Worm (Caenorhabditis elegans): Measurements from ENCODE around the gene idpp-6.

Gene idpp-6

DNA sequence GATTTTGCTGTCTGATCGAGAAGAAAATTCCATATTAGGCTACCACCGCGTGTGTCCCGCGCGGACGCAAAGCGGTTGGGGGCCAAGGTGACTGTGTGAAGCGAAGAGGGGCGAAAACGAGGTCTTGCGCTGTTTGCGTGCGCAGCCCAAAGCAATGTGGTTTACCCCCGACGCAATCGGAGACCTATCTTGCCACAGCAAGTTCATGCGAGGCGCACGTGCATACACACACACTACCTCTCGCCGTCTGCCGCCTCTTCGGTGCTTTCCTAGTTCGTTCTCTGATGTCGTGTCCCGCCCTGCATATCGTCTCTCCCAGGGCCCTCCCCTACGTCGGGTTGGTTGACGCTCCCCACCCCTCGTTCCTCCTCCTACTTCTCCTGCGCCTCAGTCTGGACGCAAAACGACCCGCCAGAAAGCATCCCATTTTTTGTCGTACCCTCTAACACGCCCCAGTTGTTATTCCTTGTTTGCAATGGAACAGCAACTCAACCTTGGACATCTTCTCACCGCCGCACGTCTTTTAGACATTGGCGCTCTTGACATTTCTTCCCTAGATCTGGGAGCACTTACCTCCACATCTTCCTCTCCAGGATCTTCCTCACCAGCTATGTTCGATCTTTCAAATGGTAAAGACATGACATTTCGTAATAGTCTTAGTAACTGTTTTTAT is 40.8 kb upstream of the idpp-6 start, which contains the start of gene mdl-1 (continued):
- TF ChIP-seq hlh-17 (GFP tag; optimal IDR thresholded peaks at IDR 0.05; ENCODE audit: borderline replicate concordance) (no peak), egl-27 (tag; optimal IDR thresholded peaks at IDR 0.05) (peak; percentile 89 to 91), skn-1 (tag; optimal IDR thresholded peaks at IDR 0.05) (peak; percentile 92), Y116A8C.19 (tag; optimal IDR thresholded peaks at IDR 0.05; ENCODE audit: borderline replicate concordance) (no peak), C34B4.2 (tag; optimal IDR thresholded peaks at IDR 0.05) (no peak), ceh-82 (tag; optimal IDR thresholded peaks at IDR 0.05) (peak; percentile 75 to 93 (median 78)), ztf-4 (tag; optimal IDR thresholded peaks at IDR 0.05) (peak; percentile 90), pag-3 (tag; optimal IDR thresholded peaks at IDR 0.05; ENCODE audit: borderline replicate concordance, insufficient read depth) (no peak), C04F5.9 (tag; optimal IDR thresholded peaks at IDR 0.05) (no peak), irx-1 (tag; optimal IDR thresholded peaks at IDR 0.05) (peak; percentile 68), ets-5 (GFP tag; IDR thresholded peaks at IDR 0.05) (no peak), mep-1 (tag; optimal IDR thresholded peaks at IDR 0.05) (peak; percentile 71), tlp-1 (tag; optimal IDR thresholded peaks at IDR 0.05) (no peak), sptf-1 (tag; optimal IDR thresholded peaks at IDR 0.05) (no peak), ces-1 (GFP tag; optimal IDR thresholded peaks at IDR 0.05) (no peak), dpl-1 (GFP tag; optimal IDR thresholded peaks at IDR 0.05) (peak; percentile 12 to 35 (median 32)), lin-14 (GFP tag; optimal IDR thresholded peaks at IDR 0.05) (peak; percentile 99), lin-35 (GFP tag; optimal IDR thresholded peaks at IDR 0.05) (peak; percentile 72 to 75), nhr-237 (tag; optimal IDR thresholded peaks at IDR 0.05) (no peak), nhr-71 (tag; optimal IDR thresholded peaks at IDR 0.05) (peak; percentile 95), snu-23 (GFP tag; optimal IDR thresholded peaks at IDR 0.05) (peak; percentile 77), fkh-10 (GFP tag; optimal IDR thresholded peaks at IDR 0.05) (peak; percentile 84), mab-9 (GFP tag; IDR thresholded peaks at IDR 0.05) (peak; percentile 81; the same call in 1 of the 2 replicates), efl-1 (optimal IDR thresholded peaks at IDR 0.05) (peak; percentile 56 to 63), efl-1 (GFP tag; optimal IDR thresholded peaks at IDR 0.05 in 1 of 2) (peak; percentile 32 to 94), nhr-77 (tag; optimal IDR thresholded peaks at IDR 0.05) (peak; percentile 87), sup-37 (GFP tag; optimal IDR thresholded peaks at IDR 0.05) (peak; percentile 17), aly-2 (tag; optimal IDR thresholded peaks at IDR 0.05) (no peak), elt-2 (tag; optimal IDR thresholded peaks at IDR 0.05) (peak; percentile 24), pax-3 (tag; optimal IDR thresholded peaks at IDR 0.05) (peak; percentile 68), hlh-4 (tag; optimal IDR thresholded peaks at IDR 0.05) (no peak), lin-39 (tag; optimal IDR thresholded peaks at IDR 0.05) (peak; percentile 56), fkh-4 (tag; optimal IDR thresholded peaks at IDR 0.05; ENCODE audit: borderline replicate concordance) (no peak), blmp-1 (tag; optimal IDR thresholded peaks at IDR 0.05) (peak; percentile 42), ceh-88 (GFP tag; IDR thresholded peaks at IDR 0.05) (peak; percentile 55; the same call in 1 of the 2 replicates), jun-1 (tag; optimal IDR thresholded peaks at IDR 0.05) (peak; percentile 94), nhr-84 (tag; optimal IDR thresholded peaks at IDR 0.05) (no peak), fos-1 (tag; optimal IDR thresholded peaks at IDR 0.05) (peak; percentile 73), nhr-85 (tag) (peak; percentile 88), mef-2 (tag; optimal IDR thresholded peaks at IDR 0.05) (peak; percentile 65), zip-4 (GFP tag; optimal IDR thresholded peaks at IDR 0.05) (peak; percentile 49), F16B12.6 (tag; optimal IDR thresholded peaks at IDR 0.05) (no peak), dsc-1 (tag; optimal IDR thresholded peaks at IDR 0.05) (peak; percentile 70), rnt-1 (tag; optimal IDR thresholded peaks at IDR 0.05) (peak; percentile 94), zag-1 (tag; optimal IDR thresholded peaks at IDR 0.05) (no peak), lin-13 (GFP tag; optimal IDR thresholded peaks at IDR 0.05) (peak; percentile 73), nhr-19 (GFP tag; conservative IDR thresholded peaks at IDR 0.05) (peak; percentile 99), unc-30 (tag; optimal IDR thresholded peaks at IDR 0.05) (no peak), grh-1 (GFP tag; IDR thresholded peaks at IDR 0.05) (peak; percentile 84), lir-3 (tag; optimal IDR thresholded peaks at IDR 0.05; ENCODE audit: poor library complexity) (no peak)
